Worm (Caenorhabditis elegans) whole organism, young adult: Measurements from ENCODE around the gene C15H11.1.

Experiments used
- B0035.1 ChIP-seq: sonication (generic microtip); optimal IDR thresholded peaks from 2 replicates; lab custom pipeline; 2016; ENCODE audit warnings: missing genetic modification characterization, mild to moderate bottlenecking, missing compliant biosample characterization, missing genotype, missing genetic modification reagents
- B0336.3 ChIP-seq: fragments of 200-800 bp; sonication (Bioruptor generic); IDR thresholded peaks from 2 replicates; pipeline ENCODE4 v1.3.6; 2022; ENCODE audit warnings: missing genetic modification characterization, missing compliant biosample characterization
- F22D6.2 ChIP-seq: sonication (generic microtip); optimal IDR thresholded peaks from 2 replicates; lab custom pipeline; 2016; ENCODE audit warnings: mild to moderate bottlenecking, missing genetic modification characterization, missing compliant biosample characterization
- F33H1.4 ChIP-seq: fragments of 200-800 bp; sonication (Bioruptor generic); IDR thresholded peaks from 2 replicates; pipeline ENCODE4 v1.3.6; 2022; ENCODE audit warnings: missing genetic modification reagents, missing genetic modification characterization, missing compliant biosample characterization
- T26A5.8 ChIP-seq: sonication (generic microtip); optimal IDR thresholded peaks from 2 replicates; lab custom pipeline; 2016; ENCODE audit warnings: missing genetic modification characterization, missing compliant biosample characterization
- Y53G8AR.9 ChIP-seq: fragments of 200-800 bp; sonication (Bioruptor generic); conservative IDR thresholded peaks from 2 replicates; pipeline ENCODE4 v1.3.6; 2022; ENCODE audit warnings: missing genetic modification reagents, missing genetic modification characterization, missing compliant biosample characterization
- Y79H2A.3 ChIP-seq: fragments of 200-800 bp; sonication (Bioruptor generic); conservative IDR thresholded peaks from 2 replicates; pipeline ENCODE4 v1.3.6; 2022; ENCODE audit warnings: missing genetic modification reagents, missing genetic modification characterization, missing compliant biosample characterization
- Y95B8A.8 ChIP-seq: fragments of 200-800 bp; sonication (Bioruptor generic); IDR thresholded peaks from 2 replicates; pipeline ENCODE4 v1.3.6; 2022; ENCODE audit warnings: missing genetic modification reagents, missing genetic modification characterization, missing compliant biosample characterization
- ama-1 ChIP-seq, 3 experiments: fragments of 150-350 bp in 1 of 3; sonication (generic microtip) in 2 of 3; optimal IDR thresholded peaks; 2 replicates each; lab custom pipeline; 2014 to 2018; ENCODE audit warnings: missing biosample characterization in 2 of 3, missing genetic modification characterization in 2 of 3, missing genetic modification reagents in 2 of 3
- aptf-3 ChIP-seq: fragments of 200-800 bp; sonication (Bioruptor generic); IDR thresholded peaks from 2 replicates; pipeline ENCODE4 v1.3.6; 2022; ENCODE audit warnings: missing genetic modification characterization, missing compliant biosample characterization
- cebp-1 ChIP-seq, 2 experiments: fragments of 200-800 bp in 1 of 2; sonication (Bioruptor generic) in 1 of 2; sonication (generic microtip) in 1 of 2; IDR thresholded peaks in 1 of 2; optimal IDR thresholded peaks in 1 of 2; 2 replicates each; pipeline versions ENCODE4 v1.3.6 to Lab custom; 2017 to 2022; ENCODE audit warnings: missing compliant biosample characterization in 2 of 2, missing genetic modification characterization in 2 of 2, mild to moderate bottlenecking in 1 of 2, missing genetic modification reagents in 1 of 2, moderate library complexity in 1 of 2
- ceh-40 ChIP-seq: fragments of 200-800 bp; sonication (Bioruptor generic); IDR thresholded peaks from 2 replicates; pipeline ENCODE4 v1.3.6; 2022; ENCODE audit warnings: missing genetic modification characterization, missing compliant biosample characterization
- ceh-58 ChIP-seq: fragments of 200-800 bp; sonication (Bioruptor generic); IDR thresholded peaks from 2 replicates; pipeline ENCODE4 v1.3.6; 2022; ENCODE audit warnings: missing genetic modification characterization, missing compliant biosample characterization
- dox-1 ChIP-seq: fragments of 200-800 bp; sonication (Bioruptor generic); IDR thresholded peaks from 2 replicates; pipeline ENCODE4 v1.3.6; 2022; ENCODE audit warnings: missing genetic modification reagents, missing genetic modification characterization, missing compliant biosample characterization
- egl-18 ChIP-seq: fragments of 200-800 bp; sonication (Bioruptor generic); IDR thresholded peaks from 2 replicates; pipeline ENCODE4 v1.3.6; 2022; ENCODE audit warnings: missing genetic modification reagents, missing genetic modification characterization, missing compliant biosample characterization
- ekl-4 ChIP-seq: fragments of 200-800 bp; sonication (Bioruptor generic); IDR thresholded peaks from 2 replicates; pipeline ENCODE4 v1.3.6; 2022; ENCODE audit warnings: missing genetic modification reagents, missing genetic modification characterization, missing compliant biosample characterization
- hrde-1 ChIP-seq: sonication (generic microtip); optimal IDR thresholded peaks from 2 replicates; lab custom pipeline; 2016; ENCODE audit warnings: missing genetic modification characterization, mild to moderate bottlenecking, missing compliant biosample characterization, moderate library complexity, missing genotype, missing genetic modification reagents, borderline replicate concordance
- let-526 ChIP-seq: fragments of 200-800 bp; sonication (Bioruptor generic); IDR thresholded peaks from 2 replicates; pipeline ENCODE4 v1.3.6; 2022; ENCODE audit warnings: missing genetic modification reagents, missing genetic modification characterization, missing compliant biosample characterization
- lin-40 ChIP-seq: sonication (generic microtip); optimal IDR thresholded peaks from 2 replicates; lab custom pipeline; 2016; ENCODE audit warnings: missing genetic modification characterization, mild to moderate bottlenecking, missing compliant biosample characterization, missing genotype, missing genetic modification reagents
- lin-54 ChIP-seq: fragments of 200-800 bp; sonication (Bioruptor generic); optimal IDR thresholded peaks from 2 replicates; lab custom pipeline; 2018; ENCODE audit warnings: mild to moderate bottlenecking, missing genetic modification characterization, missing compliant biosample characterization
- lsl-1 ChIP-seq: fragments of 200-800 bp; sonication (Bioruptor generic); optimal IDR thresholded peaks from 2 replicates; lab custom pipeline; 2018; ENCODE audit warnings: mild to moderate bottlenecking, missing genetic modification characterization, moderate library complexity, missing compliant biosample characterization
- madf-3 ChIP-seq: fragments of 200-800 bp; sonication (Bioruptor generic); IDR thresholded peaks from 2 replicates; pipeline ENCODE4 v1.3.6; 2022; ENCODE audit warnings: missing genetic modification reagents, missing genetic modification characterization, missing compliant biosample characterization
- madf-8 ChIP-seq: fragments of 200-800 bp; sonication (Bioruptor generic); conservative IDR thresholded peaks from 2 replicates; pipeline ENCODE4 v1.3.6; 2022; ENCODE audit warnings: missing genetic modification reagents, missing genetic modification characterization, missing compliant biosample characterization
- nfyb-1 ChIP-seq: fragments of 200-800 bp; sonication (Bioruptor generic); IDR thresholded peaks from 2 replicates; pipeline ENCODE4 v1.3.6; 2022; ENCODE audit warnings: missing genetic modification reagents, missing genetic modification characterization, missing compliant biosample characterization
- nhr-27 ChIP-seq: fragments of 200-800 bp; sonication (Bioruptor generic); optimal IDR thresholded peaks from 2 replicates; lab custom pipeline; 2018; ENCODE audit warnings: mild to moderate bottlenecking, missing genetic modification characterization, moderate library complexity, missing compliant biosample characterization
- pbrm-1 ChIP-seq: fragments of 200-800 bp; sonication (Bioruptor generic); IDR thresholded peaks from 2 replicates; pipeline ENCODE4 v1.3.6; 2022; ENCODE audit warnings: missing genetic modification reagents, missing genetic modification characterization, missing compliant biosample characterization
- pha-4 ChIP-seq: fragments of 150-350 bp; sonication (generic microtip); optimal IDR thresholded peaks from 2 replicates; lab custom pipeline; 2014; ENCODE audit warnings: missing biosample characterization, missing genetic modification reagents, missing genetic modification characterization
- rec-8 ChIP-seq, 2 experiments: sonication (generic microtip); optimal IDR thresholded peaks; 2 replicates each; lab custom pipeline; 2016; ENCODE audit warnings: mild to moderate bottlenecking in 2 of 2, missing genetic modification characterization in 2 of 2, missing genetic modification reagents in 2 of 2, missing genotype in 2 of 2, missing biosample characterization in 1 of 2, missing compliant biosample characterization in 1 of 2, moderate library complexity in 1 of 2
- repo-1 ChIP-seq: sonication (generic microtip); optimal IDR thresholded peaks from 2 replicates; lab custom pipeline; 2017; ENCODE audit warnings: mild to moderate bottlenecking, missing genetic modification characterization, missing compliant biosample characterization
- rpc-1 ChIP-seq, 2 experiments: fragments of 150-350 bp in 1 of 2; sonication (generic microtip) in 1 of 2; optimal IDR thresholded peaks; 2 replicates each; lab custom pipeline; 2014 to 2018; ENCODE audit warnings: missing biosample characterization in 1 of 2, missing genetic modification characterization in 1 of 2, missing genetic modification reagents in 1 of 2, missing genotype in 1 of 2
- sdz-38 ChIP-seq: sonication (generic microtip); optimal IDR thresholded peaks from 2 replicates; lab custom pipeline; 2016; ENCODE audit warnings: missing genotype, missing genetic modification characterization, missing compliant biosample characterization
- snpc-1.3 ChIP-seq: sonication (generic microtip); optimal IDR thresholded peaks from 2 replicates; lab custom pipeline; 2017; ENCODE audit warnings: missing genetic modification characterization, mild to moderate bottlenecking, missing compliant biosample characterization, antibody characterized with exemption, moderate library complexity, missing genotype, missing genetic modification reagents; ENCODE audit not compliant: insufficient read depth
- snpc-3.4 ChIP-seq: sonication (generic microtip); optimal IDR thresholded peaks from 2 replicates; lab custom pipeline; 2017; ENCODE audit warnings: missing genetic modification characterization, mild to moderate bottlenecking, missing compliant biosample characterization, antibody characterized with exemption, moderate library complexity, missing genotype, missing genetic modification reagents
- snpc-4 ChIP-seq, 5 experiments: fragments of 150-350 bp in 1 of 5; sonication (generic microtip) in 4 of 5; optimal IDR thresholded peaks; 2 replicates each; lab custom pipeline; 2014 to 2018; ENCODE audit warnings: missing genetic modification characterization in 5 of 5, missing biosample characterization in 3 of 5, antibody characterized with exemption in 2 of 5, mild to moderate bottlenecking in 2 of 5, missing compliant biosample characterization in 2 of 5, missing genotype in 2 of 5, moderate library complexity in 2 of 5, missing genetic modification reagents in 1 of 5
- tbp1 ChIP-seq: fragments of 200-800 bp; sonication (Bioruptor generic); optimal IDR thresholded peaks from 2 replicates; lab custom pipeline; 2018; ENCODE audit warnings: mild to moderate bottlenecking, missing genetic modification characterization, missing compliant biosample characterization
- unc-62 ChIP-seq: fragments of 150-350 bp; optimal IDR thresholded peaks from 2 replicates; lab custom pipeline; 2014; ENCODE audit warnings: missing biosample characterization, missing genetic modification reagents, missing genetic modification characterization
- ztf-6 ChIP-seq: fragments of 200-800 bp; sonication (Bioruptor generic); IDR thresholded peaks from 2 replicates; pipeline ENCODE4 v1.3.6; 2022; ENCODE audit warnings: missing genetic modification reagents, missing genetic modification characterization, missing compliant biosample characterization

Gene C15H11.1

ce11 chrV:14414964-14415564 is 21.5 kb downstream of the C15H11.1 start, which contains the start of the genes nxf-1 and C15H11.11 (continued):
- TF ChIP-seq nfyb-1 (GFP tag; lab: Robert Waterston, UW) (peak; percentile 60; the same call in 1 of the 2 replicates), sdz-38 (tag; lab: Kevin White, UChicago) (no peak)

ce11 chrV:14417735-14418134 is 24.1 kb downstream of the C15H11.1 start, which contains the start of the genes nxf-2 and set-31:
Gene nxf-2, minus strand, starts transcription at chrV:14417835.
Gene set-31, plus strand, starts transcription at chrV:14417903.
- TF ChIP-seq F33H1.4 (GFP tag; lab: Robert Waterston, UW), result peak; percentile 46; the same call in 1 of the 2 replicates
- no peak for TF ChIP-seq B0336.3 (GFP tag; lab: Robert Waterston, UW)
- peak; percentile 58 for TF ChIP-seq lsl-1 (GFP tag; lab: Kevin White, UChicago)

- TF ChIP-seq ztf-6 (GFP tag; lab: Robert Waterston, UW) (no peak), Y53G8AR.9 (GFP tag; lab: Robert Waterston, UW) (no peak; the same call in 1 of the 2 replicates), Y95B8A.8 (GFP tag; lab: Robert Waterston, UW) (peak; percentile 83; the same call in 1 of the 2 replicates), snpc-1.3 (tag; lab: Kevin White, UChicago) (no peak), snpc-4 (GFP tag; optimal IDR thresholded peaks at IDR 0.05; lab: Kevin White, UChicago) (no peak), snpc-4 (tag; optimal IDR thresholded peaks at IDR 0.05; lab: Kevin White, UChicago) (no peak), F22D6.2 (no peak), let-526 (GFP tag; lab: Robert Waterston, UW) (no peak), tbp1 (GFP tag; lab: Kevin White, UChicago) (no peak), rec-8 (tag; optimal IDR thresholded peaks at IDR 0.05; lab: Kevin White, UChicago) (peak in 1 of 2 experiments; percentile 32), lin-40 (tag; lab: Kevin White, UChicago) (no peak), lin-54 (GFP tag; lab: Kevin White, UChicago) (peak; percentile 4), pha-4 (tag; lab: Kevin White, UChicago) (no peak), dox-1 (GFP tag; lab: Robert Waterston, UW) (no peak), ama-1 (optimal IDR thresholded peaks at IDR 0.05; lab: Kevin White, UChicago) (no peak), ama-1 (GFP tag; optimal IDR thresholded peaks at IDR 0.05; lab: Kevin White, UChicago) (peak in 1 of 2 experiments; percentile 58), repo-1 (tag; lab: Kevin White, UChicago) (peak; percentile 21), rpc-1 (optimal IDR thresholded peaks at IDR 0.05; lab: Kevin White, UChicago) (no peak), rpc-1 (tag; optimal IDR thresholded peaks at IDR 0.05; lab: Kevin White, UChicago) (no peak), madf-8 (GFP tag; lab: Robert Waterston, UW) (no peak), hrde-1 (tag; lab: Kevin White, UChicago) (peak; percentile 77), Y79H2A.3 (GFP tag; lab: Robert Waterston, UW) (no peak), egl-18 (GFP tag; lab: Robert Waterston, UW) (no peak), ceh-40 (GFP tag; lab: Robert Waterston, UW) (no peak), sdz-38 (tag; lab: Kevin White, UChicago) (no peak), cebp-1 (GFP tag; IDR thresholded peaks at IDR 0.05; lab: Robert Waterston, UW) (no peak), cebp-1 (tag; optimal IDR thresholded peaks at IDR 0.05; lab: Kevin White, UChicago) (peak; percentile 8), ceh-58 (GFP tag; lab: Robert Waterston, UW) (no peak), pbrm-1 (GFP tag; lab: Robert Waterston, UW) (peak; percentile 51; the same call in 1 of the 2 replicates), unc-62 (no peak), nhr-27 (tag; lab: Kevin White, UChicago) (no peak), aptf-3 (GFP tag; lab: Robert Waterston, UW) (no peak), B0035.1 (tag; lab: Kevin White, UChicago) (no peak), snpc-3.4 (peak; percentile 8), madf-3 (GFP tag; lab: Robert Waterston, UW) (no peak), ekl-4 (GFP tag; lab: Robert Waterston, UW) (no peak), T26A5.8 (tag; lab: Kevin White, UChicago) (no peak)
Measured at ce11 chrV:14419855-14420254, 26.3 kb downstream of the C15H11.1 start.
